Fruit fly (Drosophila melanogaster) whole organism, pupa: ENCODE data around the gene Acp95EF.

Experiments
- CG13204 ChIP-seq: fragments of 200-800 bp; sonication (Bioruptor generic); optimal IDR thresholded peaks from 2 replicates; lab custom pipeline; 2018; ENCODE audit warnings: missing biosample characterization, mild to moderate bottlenecking, missing genetic modification characterization, moderate library complexity
- CG17806 ChIP-seq: fragments of 200-800 bp; sonication (Bioruptor generic); optimal IDR thresholded peaks from 2 replicates; lab custom pipeline; 2018; ENCODE audit warnings: missing biosample characterization, mild to moderate bottlenecking, missing genetic modification characterization, moderate library complexity
- CG32121 ChIP-seq: fragments of 200-800 bp; sonication (Bioruptor generic); IDR thresholded peaks from 2 replicates; pipeline ENCODE4 v1.3.6; 2022; ENCODE audit warnings: missing biosample characterization, missing genetic modification characterization
- EcR ChIP-seq: fragments of 200-800 bp; sonication (Bioruptor generic); optimal IDR thresholded peaks from 3 replicates; lab custom pipeline; 2019; ENCODE audit warnings: missing biosample characterization, missing genetic modification characterization, mild to moderate bottlenecking, moderate library complexity, missing genetic modification reagents

- TF ChIP-seq CG32121 (GFP tag; lab: Robert Waterston, UW) (no peak), EcR (GFP tag; lab: Kevin White, UChicago) (no peak), CG17806 (tag; lab: Kevin White, UChicago) (no peak), CG13204 (GFP tag; lab: Kevin White, UChicago) (no peak)
Observed at dm6 chr3R:24274212-24274611, 45.4 kb downstream of the Acp95EF start.
